Fruit fly (Drosophila melanogaster) whole organism, embryonic: ENCODE data around the gene Hecw.

ENCODE experiments used
- CG10654 ChIP-seq: fragments of 200-800 bp; sonication (Bioruptor generic); optimal IDR thresholded peaks from 2 replicates; lab custom pipeline; 2016; ENCODE audit warnings: missing biosample characterization, missing genetic modification characterization
- CG12219 ChIP-seq: fragments of 200-800 bp; sonication (Bioruptor generic); optimal IDR thresholded peaks from 3 replicates; lab custom pipeline; 2018; ENCODE audit warnings: missing biosample characterization, mild to moderate bottlenecking, missing genetic modification characterization
- CG12236 ChIP-seq: fragments of 200-800 bp; sonication (Bioruptor generic); optimal IDR thresholded peaks from 2 replicates; lab custom pipeline; 2016; ENCODE audit warnings: missing biosample characterization, missing genetic modification characterization
- CG13424 ChIP-seq: fragments of 200-800 bp; sonication (Bioruptor generic); optimal IDR thresholded peaks from 2 replicates; lab custom pipeline; 2019; ENCODE audit warnings: missing biosample characterization, mild to moderate bottlenecking, missing genetic modification characterization, moderate library complexity
- CG13624 ChIP-seq: fragments of 200-800 bp; sonication (Bioruptor generic); optimal IDR thresholded peaks from 2 replicates; lab custom pipeline; 2016; ENCODE audit warnings: missing biosample characterization, missing genetic modification characterization
- CG15696 ChIP-seq: fragments of 200-800 bp; sonication (Bioruptor generic); optimal IDR thresholded peaks from 2 replicates; lab custom pipeline; 2019; ENCODE audit warnings: missing biosample characterization, mild to moderate bottlenecking, missing genetic modification characterization, moderate library complexity
- CG17186 ChIP-seq: fragments of 200-800 bp; sonication (Bioruptor generic); optimal IDR thresholded peaks from 3 replicates; lab custom pipeline; 2017; ENCODE audit warnings: missing biosample characterization, missing genetic modification reagents, missing genetic modification characterization
- CG18619 ChIP-seq: fragments of 200-800 bp; sonication (Bioruptor generic); optimal IDR thresholded peaks from 3 replicates; lab custom pipeline; 2017; ENCODE audit warnings: missing biosample characterization, mild to moderate bottlenecking, missing genetic modification characterization
- CG30403 ChIP-seq: fragments of 200-800 bp; sonication (Bioruptor generic); optimal IDR thresholded peaks from 3 replicates; lab custom pipeline; 2016; ENCODE audit warnings: missing biosample characterization, missing genetic modification characterization
- CG31224 ChIP-seq: fragments of 200-800 bp; sonication (Bioruptor generic); IDR thresholded peaks from 2 replicates; pipeline ENCODE4 v1.3.6; 2022; ENCODE audit warnings: missing biosample characterization, missing genetic modification characterization
- CG3407 ChIP-seq: fragments of 200-800 bp; sonication (Bioruptor generic); optimal IDR thresholded peaks from 2 replicates; lab custom pipeline; 2018; ENCODE audit warnings: missing biosample characterization, mild to moderate bottlenecking, missing genetic modification characterization
- CG42726 ChIP-seq: fragments of 200-800 bp; sonication (Bioruptor generic); IDR thresholded peaks from 2 replicates; pipeline ENCODE4 v1.3.6; 2022; ENCODE audit warnings: missing biosample characterization, missing genetic modification characterization; ENCODE audit not compliant: partially characterized antibody
- CG5180 ChIP-seq: fragments of 200-800 bp; sonication (Bioruptor generic); optimal IDR thresholded peaks from 3 replicates; lab custom pipeline; 2017; ENCODE audit warnings: missing biosample characterization, missing genetic modification characterization, mild to moderate bottlenecking, moderate library complexity, missing genetic modification reagents
- CG7987 ChIP-seq: fragments of 200-800 bp; sonication (Bioruptor generic); optimal IDR thresholded peaks from 2 replicates; lab custom pipeline; 2018; ENCODE audit warnings: missing biosample characterization, mild to moderate bottlenecking, missing genetic modification characterization, moderate library complexity
- CG8765 ChIP-seq: fragments of 200-800 bp; sonication (Bioruptor generic); IDR thresholded peaks from 2 replicates; pipeline ENCODE4 v1.3.6; 2022; ENCODE audit warnings: missing biosample characterization, missing genetic modification characterization
- CG8924 ChIP-seq: fragments of 200-800 bp; optimal IDR thresholded peaks from 3 replicates; lab custom pipeline; 2019; ENCODE audit warnings: missing biosample characterization, mild to moderate bottlenecking, missing genetic modification characterization, moderate library complexity
- CG9609 ChIP-seq: fragments of 200-800 bp; sonication (Bioruptor generic); optimal IDR thresholded peaks from 3 replicates; lab custom pipeline; 2016; ENCODE audit warnings: missing biosample characterization, missing genetic modification characterization
- Dp ChIP-seq: fragments of 200-800 bp; sonication (Bioruptor generic); optimal IDR thresholded peaks from 2 replicates; lab custom pipeline; 2018; ENCODE audit warnings: missing biosample characterization, mild to moderate bottlenecking, missing genetic modification characterization, moderate library complexity
- E2f1 ChIP-seq: fragments of 200-800 bp; sonication (Bioruptor generic); IDR thresholded peaks from 2 replicates; pipeline ENCODE4 v1.3.6; 2022; ENCODE audit warnings: missing biosample characterization, missing genetic modification characterization
- Eip74EF ChIP-seq, 2 experiments: fragments of 200-800 bp in 1 of 2; fragments of >200 bp in 1 of 2; sonication (Bioruptor generic) in 1 of 2; optimal IDR thresholded peaks; 2 replicates each; lab custom pipeline; 2017 to 2019; ENCODE audit warnings: missing biosample characterization in 2 of 2, missing genetic modification characterization in 2 of 2, mild to moderate bottlenecking in 1 of 2, moderate library complexity in 1 of 2
- HLH54F ChIP-seq: fragments of 200-800 bp; sonication (Bioruptor generic); optimal IDR thresholded peaks from 3 replicates; lab custom pipeline; 2016; ENCODE audit warnings: missing biosample characterization, missing genetic modification characterization
- Hand ChIP-seq: fragments of 200-800 bp; sonication (Bioruptor generic); optimal IDR thresholded peaks from 2 replicates; lab custom pipeline; 2017; ENCODE audit warnings: mild to moderate bottlenecking, missing biosample characterization, missing genetic modification reagents, missing genetic modification characterization
- MBD-R2 ChIP-seq: fragments of 200-800 bp; sonication (Bioruptor generic); IDR thresholded peaks from 2 replicates; pipeline ENCODE4 v1.3.6; 2022; ENCODE audit warnings: missing biosample characterization, missing genetic modification characterization
- NC2β ChIP-seq: fragments of 200-800 bp; sonication (Bioruptor generic); optimal IDR thresholded peaks from 2 replicates; lab custom pipeline; 2016; ENCODE audit warnings: missing biosample characterization, missing genetic modification characterization
- Side ChIP-seq: fragments of 200-800 bp; sonication (Bioruptor generic); optimal IDR thresholded peaks from 2 replicates; lab custom pipeline; 2016; ENCODE audit warnings: missing biosample characterization, missing genetic modification characterization
- ab ChIP-seq: fragments of 200-800 bp; sonication (Bioruptor generic); optimal IDR thresholded peaks from 2 replicates; lab custom pipeline; 2016; ENCODE audit warnings: missing biosample characterization, missing genetic modification characterization
- bowl ChIP-seq: fragments of 200-800 bp; sonication (Bioruptor generic); IDR thresholded peaks from 2 replicates; pipeline ENCODE4 v1.3.6; 2022; ENCODE audit warnings: missing biosample characterization, missing genetic modification characterization
- corto ChIP-seq: fragments of 200-800 bp; sonication (Bioruptor generic); optimal IDR thresholded peaks from 2 replicates; lab custom pipeline; 2016; ENCODE audit warnings: missing biosample characterization, mild to moderate bottlenecking, missing genetic modification characterization, moderate library complexity
- danr ChIP-seq: fragments of 200-800 bp; sonication (Bioruptor generic); IDR thresholded peaks from 2 replicates; pipeline ENCODE4 v1.3.6; 2022; ENCODE audit warnings: missing biosample characterization, missing genetic modification characterization
- emc ChIP-seq: fragments of 200-800 bp; sonication (Bioruptor generic); optimal IDR thresholded peaks from 2 replicates; lab custom pipeline; 2016; ENCODE audit warnings: missing biosample characterization, missing genetic modification characterization
- en ChIP-seq: fragments of 200-800 bp; sonication (Bioruptor generic); optimal IDR thresholded peaks from 2 replicates; lab custom pipeline; 2016; ENCODE audit warnings: missing biosample characterization, missing genetic modification characterization
- fu2 ChIP-seq: fragments of 200-800 bp; sonication (Bioruptor generic); optimal IDR thresholded peaks from 2 replicates; lab custom pipeline; 2016; ENCODE audit warnings: missing biosample characterization, missing genetic modification characterization
- gcm ChIP-seq: fragments of 200-800 bp; sonication (Bioruptor generic); optimal IDR thresholded peaks from 2 replicates; lab custom pipeline; 2019; ENCODE audit warnings: missing biosample characterization, mild to moderate bottlenecking, missing genetic modification characterization, moderate library complexity
- gcm2 ChIP-seq: fragments of 200-800 bp; sonication (Bioruptor generic); optimal IDR thresholded peaks from 2 replicates; lab custom pipeline; 2016; ENCODE audit warnings: missing biosample characterization, missing genetic modification characterization
- ind ChIP-seq: fragments of 200-800 bp; sonication (Bioruptor generic); optimal IDR thresholded peaks from 3 replicates; lab custom pipeline; 2016; ENCODE audit warnings: missing biosample characterization, missing genetic modification characterization
- insv ChIP-seq, 2 experiments: fragments of 200-800 bp; sonication (Bioruptor generic); optimal IDR thresholded peaks; 3 replicates each; lab custom pipeline; 2016 to 2018; ENCODE audit warnings: missing biosample characterization in 2 of 2, missing genetic modification characterization in 2 of 2
- inv ChIP-seq: fragments of 200-800 bp; sonication (Bioruptor generic); IDR thresholded peaks from 2 replicates; pipeline ENCODE4 v1.3.6; 2022; ENCODE audit warnings: missing biosample characterization, missing genetic modification characterization; ENCODE audit not compliant: partially characterized antibody
- knrl ChIP-seq: fragments of 200-800 bp; sonication (Bioruptor generic); IDR thresholded peaks from 3 replicates; pipeline ENCODE4 v1.3.6; 2022; ENCODE audit warnings: missing biosample characterization, missing genetic modification characterization; ENCODE audit not compliant: partially characterized antibody
- lilli ChIP-seq: fragments of 200-800 bp; sonication (Bioruptor generic); optimal IDR thresholded peaks from 3 replicates; lab custom pipeline; 2016; ENCODE audit warnings: missing biosample characterization, missing genetic modification characterization
- mld ChIP-seq: fragments of 200-800 bp; sonication (Bioruptor generic); IDR thresholded peaks from 3 replicates; pipeline ENCODE4 v1.3.6; 2022; ENCODE audit warnings: missing biosample characterization, missing genetic modification characterization; ENCODE audit not compliant: partially characterized antibody
- ranshi ChIP-seq: fragments of 200-800 bp; sonication (Bioruptor generic); IDR thresholded peaks from 2 replicates; pipeline ENCODE4 v1.3.6; 2022; ENCODE audit warnings: missing biosample characterization, missing genetic modification characterization
- rib ChIP-seq: fragments of 200-800 bp; sonication (Bioruptor generic); IDR thresholded peaks from 2 replicates; pipeline ENCODE4 v1.3.6; 2022; ENCODE audit warnings: missing biosample characterization, missing genetic modification characterization
- ro ChIP-seq: fragments of 200-800 bp; sonication (Bioruptor generic); IDR thresholded peaks from 2 replicates; pipeline ENCODE4 v1.3.6; 2022; ENCODE audit warnings: missing biosample characterization, missing genetic modification characterization
- run ChIP-seq: fragments of 200-800 bp; sonication (Bioruptor generic); optimal IDR thresholded peaks from 3 replicates; lab custom pipeline; 2018; ENCODE audit warnings: missing biosample characterization, mild to moderate bottlenecking, missing genetic modification characterization
- sd ChIP-seq: fragments of 200-800 bp; sonication (Bioruptor generic); optimal IDR thresholded peaks from 3 replicates; lab custom pipeline; 2018; ENCODE audit warnings: missing biosample characterization, mild to moderate bottlenecking, missing genetic modification characterization, moderate library complexity
- sim ChIP-seq: fragments of 200-800 bp; sonication (Bioruptor generic); IDR thresholded peaks from 2 replicates; pipeline ENCODE4 v1.3.6; 2022; ENCODE audit warnings: missing biosample characterization, missing genetic modification characterization
- slbo ChIP-seq: fragments of 200-800 bp; sonication (Bioruptor generic); IDR thresholded peaks from 2 replicates; pipeline ENCODE4 v1.3.6; 2022; ENCODE audit warnings: missing biosample characterization, missing genetic modification characterization
- stc ChIP-seq: fragments of 200-800 bp; sonication (Bioruptor generic); IDR thresholded peaks from 2 replicates; pipeline ENCODE4 v1.3.6; 2022; ENCODE audit warnings: missing biosample characterization, missing genetic modification characterization
- tap ChIP-seq: fragments of 200-800 bp; optimal IDR thresholded peaks from 3 replicates; lab custom pipeline; 2019; ENCODE audit warnings: missing biosample characterization, mild to moderate bottlenecking, missing genetic modification characterization, moderate library complexity
- vnd ChIP-seq: fragments of 200-800 bp; sonication (Bioruptor generic); IDR thresholded peaks from 3 replicates; pipeline ENCODE4 v1.3.6; 2022; ENCODE audit warnings: missing biosample characterization, missing genetic modification characterization; ENCODE audit not compliant: partially characterized antibody
- wor ChIP-seq: fragments of 200-800 bp; sonication (Bioruptor generic); IDR thresholded peaks from 2 replicates; pipeline ENCODE4 v1.3.6; 2022; ENCODE audit warnings: missing biosample characterization, missing genetic modification characterization

The Hecw gene

DNA sequence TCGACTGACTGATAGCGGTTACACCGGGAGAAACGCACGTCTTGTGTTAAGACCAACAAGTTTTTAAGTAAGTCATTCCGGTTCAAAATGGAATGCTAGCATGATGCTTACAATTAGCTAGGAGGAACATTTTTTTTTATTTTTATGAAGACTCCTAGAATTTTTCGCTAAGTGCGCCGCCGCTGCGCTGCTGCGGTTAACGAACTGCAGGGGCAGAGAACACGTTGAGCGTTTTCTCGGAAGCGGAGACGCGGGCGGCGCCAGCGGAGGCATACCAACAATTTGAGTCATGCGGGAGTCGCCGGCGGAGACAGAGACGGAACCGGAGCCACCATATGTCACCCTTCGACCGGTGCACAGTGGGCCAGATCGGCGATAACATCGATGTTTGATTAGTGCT lies 37.3 kb downstream of the Hecw start (continued):
- TF ChIP-seq CG13624 (GFP tag; lab: Kevin White, UChicago) (peak; percentile 96), CG13424 (tag; lab: Kevin White, UChicago) (peak; percentile 98), bowl (peak; percentile 93), CG12219 (GFP tag; lab: Kevin White, UChicago) (peak; percentile 96), E2f1 (GFP tag; lab: Robert Waterston, UW) (peak; percentile 97), wor (GFP tag; lab: Robert Waterston, UW) (peak; percentile 93), CG42726 (GFP tag; lab: Robert Waterston, UW) (no peak), gcm2 (GFP tag; lab: Kevin White, UChicago) (peak; percentile 94), insv (GFP tag; optimal IDR thresholded peaks at IDR 0.05; lab: Kevin White, UChicago) (peak; percentile 53 to 67), CG8924 (tag; lab: Kevin White, UChicago) (peak; percentile 96), danr (peak; percentile 94), Hand (peak; percentile 90), sd (peak; percentile 95), fu2 (peak; percentile 92), ab (GFP tag; lab: Kevin White, UChicago) (peak; percentile 85), tap (tag; lab: Kevin White, UChicago) (peak; percentile 96), CG15696 (tag; lab: Kevin White, UChicago) (peak; percentile 90), lilli (peak; percentile 98), en (GFP tag; lab: Kevin White, UChicago) (peak; percentile 96), HLH54F (peak; percentile 95), ro (GFP tag; lab: Robert Waterston, UW) (peak; percentile 89), Dp (GFP tag; lab: Kevin White, UChicago) (peak; percentile 17), mld (no peak), ind (GFP tag; lab: Kevin White, UChicago) (peak; percentile 97), CG10654 (GFP tag; lab: Kevin White, UChicago) (peak; percentile 95), stc (GFP tag; lab: Robert Waterston, UW) (peak; percentile 95), CG7987 (GFP tag; lab: Kevin White, UChicago) (peak; percentile 93), CG12236 (GFP tag; lab: Kevin White, UChicago) (peak; percentile 94), inv (GFP tag; lab: Robert Waterston, UW) (no peak), gcm (GFP tag; lab: Kevin White, UChicago) (peak; percentile 97), CG9609 (GFP tag; lab: Kevin White, UChicago) (peak; percentile 97), MBD-R2 (GFP tag; lab: Robert Waterston, UW) (peak; percentile 85), CG18619 (GFP tag; lab: Kevin White, UChicago) (peak; percentile 94), rib (GFP tag; lab: Robert Waterston, UW) (peak; percentile 91), NC2β (peak; percentile 97), emc (peak; percentile 95), slbo (GFP tag; lab: Robert Waterston, UW) (peak; percentile 97), CG3407 (GFP tag; lab: Kevin White, UChicago) (peak; percentile 94), sim (GFP tag; lab: Robert Waterston, UW) (peak; percentile 95), CG17186 (peak; percentile 85), run (tag; lab: Kevin White, UChicago) (peak; percentile 96), corto (GFP tag; lab: Kevin White, UChicago) (peak; percentile 97), CG30403 (GFP tag; lab: Kevin White, UChicago) (peak; percentile 97), Side (GFP tag; lab: Kevin White, UChicago) (peak; percentile 97), vnd (GFP tag; lab: Robert Waterston, UW) (no peak), CG5180 (GFP tag; lab: Kevin White, UChicago) (peak; percentile 89), CG8765 (peak; percentile 88), knrl (GFP tag; lab: Robert Waterston, UW) (0 out of 3 replicates have a peak, but pooled peaks have one; percentile 30), ranshi (GFP tag; lab: Robert Waterston, UW) (peak; percentile 96), Eip74EF (GFP tag; optimal IDR thresholded peaks at IDR 0.05; lab: Kevin White, UChicago) (peak in 1 of 2 experiments; percentile 95), CG31224 (GFP tag; lab: Robert Waterston, UW) (peak; percentile 91)
